Worm (Caenorhabditis elegans) whole organism, L1 larva: ENCODE results near the gene T14G12.12.

Experiments used
- C04F5.9 ChIP-seq: sonication (generic microtip); optimal IDR thresholded peaks from 2 replicates; lab custom pipeline; 2016; ENCODE audit warnings: missing genetic modification characterization, missing compliant biosample characterization
- F16B12.6 ChIP-seq: fragments of 150-350 bp; optimal IDR thresholded peaks from 2 replicates; lab custom pipeline; 2014; ENCODE audit warnings: missing biosample characterization, missing genetic modification characterization
- alr-1 ChIP-seq: fragments of 200-800 bp; sonication (Bioruptor generic); optimal IDR thresholded peaks from 2 replicates; lab custom pipeline; 2018; ENCODE audit warnings: borderline replicate concordance, mild to moderate bottlenecking, missing genetic modification characterization, missing compliant biosample characterization
- aly-2 ChIP-seq: fragments of 150-350 bp; optimal IDR thresholded peaks from 2 replicates; lab custom pipeline; 2014; ENCODE audit warnings: missing biosample characterization, missing genetic modification characterization
- ceh-82 ChIP-seq, 3 experiments: fragments of 150-350 bp in 1 of 3; sonication (generic microtip) in 2 of 3; optimal IDR thresholded peaks; 2 replicates each; lab custom pipeline; 2014 to 2017; ENCODE audit warnings: missing biosample characterization in 3 of 3, missing genetic modification characterization in 3 of 3
- ceh-90 ChIP-seq: sonication (generic microtip); optimal IDR thresholded peaks from 2 replicates; lab custom pipeline; 2016; ENCODE audit warnings: missing genetic modification characterization, missing compliant biosample characterization
- dsc-1 ChIP-seq: sonication (generic microtip); optimal IDR thresholded peaks from 2 replicates; lab custom pipeline; 2016; ENCODE audit warnings: mild to moderate bottlenecking, missing genetic modification characterization, missing compliant biosample characterization
- efl-1 ChIP-seq, 4 experiments: fragments of 150-350 bp; optimal IDR thresholded peaks in 3 of 4; peaks in 1 of 4; 1 replicate in 1 of 4; 2 replicates in 3 of 4; lab custom pipeline; 2014; ENCODE audit warnings: missing biosample characterization in 2 of 4, missing genetic modification characterization in 2 of 4, missing genetic modification reagents in 2 of 4
- efl-3 ChIP-seq: fragments of 200-800 bp; sonication (Bioruptor generic); optimal IDR thresholded peaks from 2 replicates; lab custom pipeline; 2018; ENCODE audit warnings: mild to moderate bottlenecking, missing genetic modification characterization, missing compliant biosample characterization
- egl-13 ChIP-seq: sonication (generic microtip); optimal IDR thresholded peaks from 2 replicates; lab custom pipeline; 2016; ENCODE audit warnings: missing genotype, missing genetic modification reagents, missing genetic modification characterization, missing compliant biosample characterization
- elt-2 ChIP-seq: sonication (generic microtip); optimal IDR thresholded peaks from 2 replicates; lab custom pipeline; 2016; ENCODE audit warnings: missing genetic modification characterization, mild to moderate bottlenecking, inconsistent platforms, missing compliant biosample characterization, missing genetic modification reagents
- ets-5 ChIP-seq: fragments of 200-800 bp; sonication (Bioruptor generic); IDR thresholded peaks from 2 replicates; pipeline ENCODE4 v1.3.6; 2022; ENCODE audit warnings: missing genetic modification characterization, missing compliant biosample characterization
- fkh-10 ChIP-seq: sonication (generic microtip); optimal IDR thresholded peaks from 2 replicates; lab custom pipeline; 2017; ENCODE audit warnings: missing biosample characterization, missing genetic modification reagents, missing genetic modification characterization
- fkh-8 ChIP-seq: sonication (generic microtip); optimal IDR thresholded peaks from 2 replicates; lab custom pipeline; 2016; ENCODE audit warnings: mild to moderate bottlenecking, missing genetic modification characterization, missing compliant biosample characterization
- fos-1 ChIP-seq: fragments of 150-350 bp; optimal IDR thresholded peaks from 2 replicates; lab custom pipeline; 2014; ENCODE audit warnings: missing biosample characterization, missing genetic modification characterization
- grh-1 ChIP-seq: fragments of 200-800 bp; sonication (Bioruptor generic); IDR thresholded peaks from 2 replicates; pipeline ENCODE4 v1.3.6; 2022; ENCODE audit warnings: missing genetic modification reagents, missing genetic modification characterization, missing compliant biosample characterization
- hlh-17 ChIP-seq: fragments of 200-800 bp; sonication (Bioruptor generic); optimal IDR thresholded peaks from 2 replicates; lab custom pipeline; 2018; ENCODE audit warnings: missing genetic modification characterization, mild to moderate bottlenecking, missing compliant biosample characterization, moderate library complexity, borderline replicate concordance
- jun-1 ChIP-seq: fragments of 150-350 bp; optimal IDR thresholded peaks from 2 replicates; lab custom pipeline; 2014; ENCODE audit warnings: missing biosample characterization, missing genetic modification reagents, missing genetic modification characterization
- lin-14 ChIP-seq: fragments of 200-800 bp; sonication (Bioruptor generic); optimal IDR thresholded peaks from 2 replicates; lab custom pipeline; 2018; ENCODE audit warnings: mild to moderate bottlenecking, missing genetic modification characterization, moderate library complexity, missing compliant biosample characterization
- lin-15B ChIP-seq: fragments of 150-350 bp; sonication (generic microtip); optimal IDR thresholded peaks from 3 replicates; lab custom pipeline; 2014; ENCODE audit warnings: missing biosample characterization, missing genetic modification characterization
- lin-35 ChIP-seq, 2 experiments: fragments of 150-350 bp; optimal IDR thresholded peaks; 2 replicates each; lab custom pipeline; 2014; ENCODE audit warnings: missing biosample characterization in 2 of 2, missing genetic modification characterization in 2 of 2, missing genetic modification reagents in 2 of 2
- lsy-2 ChIP-seq, 2 experiments: fragments of 150-350 bp; optimal IDR thresholded peaks; 2 replicates each; lab custom pipeline; 2014; ENCODE audit warnings: missing biosample characterization in 2 of 2, missing genetic modification characterization in 2 of 2
- mdl-1 ChIP-seq, 2 experiments: fragments of 150-350 bp; optimal IDR thresholded peaks; 2 replicates each; lab custom pipeline; 2014 to 2017; ENCODE audit warnings: missing biosample characterization in 2 of 2, missing genetic modification characterization in 2 of 2, inconsistent platforms in 1 of 2
- mef-2 ChIP-seq: fragments of 150-350 bp; optimal IDR thresholded peaks from 2 replicates; lab custom pipeline; 2014; ENCODE audit warnings: missing biosample characterization, missing genetic modification characterization
- mep-1 ChIP-seq: fragments of 150-350 bp; optimal IDR thresholded peaks from 2 replicates; lab custom pipeline; 2014; ENCODE audit warnings: missing biosample characterization, missing genetic modification characterization
- nhr-19 ChIP-seq: fragments of 200-800 bp; sonication (Bioruptor generic); conservative IDR thresholded peaks from 2 replicates; pipeline ENCODE4 v1.3.6; 2022; ENCODE audit warnings: missing genetic modification characterization, missing compliant biosample characterization
- nhr-20 ChIP-seq: sonication (generic microtip); optimal IDR thresholded peaks from 2 replicates; lab custom pipeline; 2016; ENCODE audit warnings: mild to moderate bottlenecking, missing genetic modification characterization, missing compliant biosample characterization
- nhr-28 ChIP-seq: fragments of 150-350 bp; optimal IDR thresholded peaks from 2 replicates; lab custom pipeline; 2014; ENCODE audit warnings: missing biosample characterization, missing genetic modification characterization
- nhr-47 ChIP-seq: sonication (generic microtip); optimal IDR thresholded peaks from 2 replicates; lab custom pipeline; 2016; ENCODE audit warnings: mild to moderate bottlenecking, missing genetic modification characterization, moderate library complexity, missing compliant biosample characterization
- nhr-71 ChIP-seq: sonication (generic microtip); optimal IDR thresholded peaks from 2 replicates; lab custom pipeline; 2016; ENCODE audit warnings: mild to moderate bottlenecking, missing genetic modification characterization, moderate library complexity, missing compliant biosample characterization
- nhr-84 ChIP-seq: sonication (generic microtip); optimal IDR thresholded peaks from 2 replicates; lab custom pipeline; 2017; ENCODE audit warnings: missing biosample characterization, missing genetic modification characterization
- nhr-85 ChIP-seq: sonication (generic microtip); peaks from one replicate; lab custom pipeline; 2016; ENCODE audit warnings: missing genetic modification characterization, inconsistent platforms, missing compliant biosample characterization
- nhr-90 ChIP-seq: sonication (generic microtip); optimal IDR thresholded peaks from 2 replicates; lab custom pipeline; 2016; ENCODE audit warnings: mild to moderate bottlenecking, missing genetic modification characterization, missing compliant biosample characterization; ENCODE audit not compliant: poor library complexity
- pag-3 ChIP-seq: sonication (generic microtip); optimal IDR thresholded peaks from 2 replicates; lab custom pipeline; 2017; ENCODE audit warnings: missing genetic modification characterization, mild to moderate bottlenecking, missing compliant biosample characterization, antibody characterized with exemption, borderline replicate concordance; ENCODE audit not compliant: insufficient read depth
- pax-3 ChIP-seq: fragments of 200-800 bp; sonication (Bioruptor generic); optimal IDR thresholded peaks from 2 replicates; lab custom pipeline; 2018; ENCODE audit warnings: mild to moderate bottlenecking, missing genetic modification characterization, moderate library complexity, missing compliant biosample characterization
- pqm-1 ChIP-seq: sonication (generic microtip); optimal IDR thresholded peaks from 3 replicates; lab custom pipeline; 2017; ENCODE audit warnings: missing biosample characterization, missing genetic modification characterization
- rnt-1 ChIP-seq: sonication (generic microtip); optimal IDR thresholded peaks from 2 replicates; lab custom pipeline; 2016; ENCODE audit warnings: mild to moderate bottlenecking, missing genetic modification characterization, moderate library complexity, missing compliant biosample characterization
- snu-23 ChIP-seq: sonication (generic microtip); optimal IDR thresholded peaks from 2 replicates; lab custom pipeline; 2016; ENCODE audit warnings: missing genetic modification characterization, missing compliant biosample characterization
- swsn-7 ChIP-seq: sonication (generic microtip); optimal IDR thresholded peaks from 2 replicates; lab custom pipeline; 2016; ENCODE audit warnings: missing genetic modification characterization, missing compliant biosample characterization
- tlp-1 ChIP-seq: fragments of 150-350 bp; optimal IDR thresholded peaks from 2 replicates; lab custom pipeline; 2014; ENCODE audit warnings: missing biosample characterization, missing genetic modification characterization
- unc-86 ChIP-seq: sonication (generic microtip); optimal IDR thresholded peaks from 2 replicates; lab custom pipeline; 2016; ENCODE audit warnings: missing genetic modification characterization, missing compliant biosample characterization
- vab-15 ChIP-seq: sonication (generic microtip); optimal IDR thresholded peaks from 2 replicates; lab custom pipeline; 2017; ENCODE audit warnings: missing genotype, mild to moderate bottlenecking, missing genetic modification characterization, missing compliant biosample characterization
- zip-4 ChIP-seq: fragments of 200-800 bp; sonication (Bioruptor generic); optimal IDR thresholded peaks from 2 replicates; lab custom pipeline; 2018; ENCODE audit warnings: mild to moderate bottlenecking, missing genetic modification characterization, moderate library complexity, missing compliant biosample characterization
- ztf-11 ChIP-seq, 2 experiments: sonication (generic microtip); optimal IDR thresholded peaks; 2 replicates each; lab custom pipeline; 2016 to 2017; ENCODE audit warnings: missing genetic modification characterization in 2 of 2, missing biosample characterization in 1 of 2, missing compliant biosample characterization in 1 of 2

Gene T14G12.12

ce11 chrX:3733732-3734131 lies 24.6 kb downstream of the T14G12.12 start, which contains the start of gene tag-18:
Gene tag-18 (minus strand): TSS chrX:3734036.
- no peak for TF ChIP-seq unc-86 (tag; lab: Kevin White, UChicago)
- no peak for TF ChIP-seq zip-4 (GFP tag; lab: Kevin White, UChicago)
- TF ChIP-seq fkh-10 (GFP tag; lab: Kevin White, UChicago) = no peak
- no peak for TF ChIP-seq C04F5.9 (tag; lab: Kevin White, UChicago)
- TF ChIP-seq ets-5 (GFP tag; lab: Robert Waterston, UW) = no peak
- TF ChIP-seq swsn-7 = no peak
- no peak for TF ChIP-seq aly-2 (tag; lab: Kevin White, UChicago)
- no peak for TF ChIP-seq nhr-20 (tag; lab: Kevin White, UChicago)
- no peak for TF ChIP-seq efl-3 (GFP tag; lab: Kevin White, UChicago)
- TF ChIP-seq efl-1 (optimal IDR thresholded peaks at IDR 0.05; lab: Kevin White, UChicago) = no peak
- TF ChIP-seq efl-1 (GFP tag; optimal IDR thresholded peaks at IDR 0.05 in 1 of 2; lab: Kevin White, UChicago) = no peak
- no peak for TF ChIP-seq pag-3 (tag; lab: Kevin White, UChicago)
- TF ChIP-seq tlp-1 = no peak
- TF ChIP-seq mef-2 (tag; lab: Kevin White, UChicago) = no peak
- TF ChIP-seq ztf-11 (tag; optimal IDR thresholded peaks at IDR 0.05; lab: Kevin White, UChicago) = no peak

- TF ChIP-seq pag-3 (tag; lab: Kevin White, UChicago) = peak; percentile 25
- peak; percentile 66 for TF ChIP-seq lin-14
- peak; percentile 64 for TF ChIP-seq rnt-1 (tag; lab: Kevin White, UChicago)
- TF ChIP-seq dsc-1 = peak; percentile 16
- no peak for TF ChIP-seq efl-1 (optimal IDR thresholded peaks at IDR 0.05; lab: Kevin White, UChicago)
- TF ChIP-seq efl-1 (GFP tag; optimal IDR thresholded peaks at IDR 0.05 in 1 of 2; lab: Kevin White, UChicago) = peak in 1 of 2 experiments; percentile 4
- no peak for TF ChIP-seq fkh-10 (GFP tag; lab: Kevin White, UChicago)
- peak; percentile 30 for TF ChIP-seq nhr-71 (tag; lab: Kevin White, UChicago)
- peak; percentile 7; the same call in 1 of the 2 replicates for TF ChIP-seq nhr-19 (GFP tag; lab: Robert Waterston, UW)
- TF ChIP-seq ceh-82 (tag; optimal IDR thresholded peaks at IDR 0.05; lab: Kevin White, UChicago) = no peak
These were observed 25.0 kb downstream of the T14G12.12 start for ce11 chrX:3733321-3733720.

ce11 chrX:3728970-3729369 lies 29.3 kb downstream of the T14G12.12 start, which contains the start of gene aex-4:
Gene aex-4 (plus strand): TSS chrX:3729281.
- TF ChIP-seq nhr-47 (tag; lab: Kevin White, UChicago) = peak; percentile 12
- no peak for TF ChIP-seq ceh-90
- TF ChIP-seq lin-15B = no peak
- peak; percentile 69 for TF ChIP-seq pqm-1
- TF ChIP-seq nhr-20 (tag; lab: Kevin White, UChicago) = peak; percentile 21
- peak; percentile 19 for TF ChIP-seq lin-14
- no peak for TF ChIP-seq nhr-28
- TF ChIP-seq fkh-8 (tag; lab: Kevin White, UChicago) = peak; percentile 4
- TF ChIP-seq mdl-1 (tag; optimal IDR thresholded peaks at IDR 0.05; lab: Kevin White, UChicago) = no peak
- TF ChIP-seq pax-3 = peak; percentile 51
- TF ChIP-seq snu-23 (GFP tag; lab: Kevin White, UChicago) = no peak
- TF ChIP-seq vab-15 (tag; lab: Kevin White, UChicago) = no peak
- TF ChIP-seq F16B12.6 (tag; lab: Kevin White, UChicago) = no peak
- TF ChIP-seq alr-1 (tag; lab: Kevin White, UChicago) = no peak
- no peak for TF ChIP-seq nhr-85
- TF ChIP-seq mef-2 (tag; lab: Kevin White, UChicago) = no peak
- no peak for TF ChIP-seq nhr-90 (tag; lab: Kevin White, UChicago)
- peak; percentile 94 for TF ChIP-seq elt-2 (tag; lab: Kevin White, UChicago)
- no peak for TF ChIP-seq ceh-82 (tag; optimal IDR thresholded peaks at IDR 0.05; lab: Kevin White, UChicago)
- TF ChIP-seq fos-1 (tag; lab: Kevin White, UChicago) = no peak
- TF ChIP-seq pag-3 (tag; lab: Kevin White, UChicago) = no peak
- no peak for TF ChIP-seq grh-1
- TF ChIP-seq lin-35 (GFP tag; optimal IDR thresholded peaks at IDR 0.05; lab: Kevin White, UChicago) = peak in 1 of 2 experiments; percentile 31
- TF ChIP-seq nhr-71 (tag; lab: Kevin White, UChicago) = peak; percentile 34
- TF ChIP-seq nhr-84 (tag; lab: Kevin White, UChicago) = no peak
- no peak for TF ChIP-seq lsy-2 (tag; optimal IDR thresholded peaks at IDR 0.05; lab: Kevin White, UChicago)
- peak; percentile 54 for TF ChIP-seq dsc-1
- peak; percentile 34 for TF ChIP-seq egl-13 (tag; lab: Kevin White, UChicago)
- no peak for TF ChIP-seq mep-1 (tag; lab: Kevin White, UChicago)
- no peak for TF ChIP-seq aly-2 (tag; lab: Kevin White, UChicago)
- no peak for TF ChIP-seq hlh-17 (GFP tag; lab: Kevin White, UChicago)
- no peak for TF ChIP-seq jun-1 (tag; lab: Kevin White, UChicago)
